Fruit fly (Drosophila melanogaster) whole organism, embryonic: ENCODE measurements around the gene mRpS31.

Experiments used
- Adf1 ChIP-seq: fragments of 200-800 bp; sonication (Bioruptor generic); IDR thresholded peaks from 2 replicates; pipeline ENCODE4 v1.3.6; 2022; ENCODE audit warnings: missing biosample characterization, missing genetic modification characterization
- Atf-2 ChIP-seq: fragments of 200-800 bp; sonication (Bioruptor generic); optimal IDR thresholded peaks from 2 replicates; lab custom pipeline; 2016; ENCODE audit warnings: missing biosample characterization, missing genetic modification characterization
- Atf3 ChIP-seq: fragments of 200-800 bp; sonication (Bioruptor generic); optimal IDR thresholded peaks from 3 replicates; lab custom pipeline; 2016; ENCODE audit warnings: missing biosample characterization, missing genetic modification characterization
- Atf6 ChIP-seq: fragments of 200-800 bp; sonication (Bioruptor generic); IDR thresholded peaks from 2 replicates; pipeline ENCODE4 v1.3.6; 2022; ENCODE audit warnings: missing biosample characterization, missing genetic modification characterization
- B-H2 ChIP-seq: fragments of 200-800 bp; sonication (Bioruptor generic); optimal IDR thresholded peaks from 2 replicates; lab custom pipeline; 2018; ENCODE audit warnings: missing biosample characterization, mild to moderate bottlenecking, missing genetic modification characterization
- CG10267 ChIP-seq: fragments of 200-800 bp; sonication (Bioruptor generic); optimal IDR thresholded peaks from 2 replicates; lab custom pipeline; 2018; ENCODE audit warnings: missing biosample characterization, mild to moderate bottlenecking, missing genetic modification characterization, moderate library complexity
- CG10431 ChIP-seq: fragments of 200-800 bp; sonication (Bioruptor generic); optimal IDR thresholded peaks from 3 replicates; lab custom pipeline; 2018; ENCODE audit warnings: missing biosample characterization, mild to moderate bottlenecking, missing genetic modification characterization
- CG10462 ChIP-seq: fragments of 200-800 bp; sonication (Bioruptor generic); optimal IDR thresholded peaks from 2 replicates; lab custom pipeline; 2016; ENCODE audit warnings: missing biosample characterization, missing genetic modification characterization
- CG12744 ChIP-seq: fragments of 200-800 bp; sonication (Bioruptor generic); optimal IDR thresholded peaks from 2 replicates; lab custom pipeline; 2016; ENCODE audit warnings: missing biosample characterization, missing genetic modification characterization
- CG15514 ChIP-seq: fragments of 200-800 bp; sonication (Bioruptor generic); optimal IDR thresholded peaks from 3 replicates; lab custom pipeline; 2017; ENCODE audit warnings: missing biosample characterization, missing genetic modification characterization, mild to moderate bottlenecking, moderate library complexity, missing genetic modification reagents
- CG17361 ChIP-seq: fragments of 200-800 bp; sonication (Bioruptor generic); IDR thresholded peaks from 3 replicates; pipeline ENCODE4 v1.3.6; 2022; ENCODE audit warnings: missing biosample characterization, missing genetic modification characterization
- CG2116 ChIP-seq: fragments of 200-800 bp; sonication (Bioruptor generic); optimal IDR thresholded peaks from 3 replicates; lab custom pipeline; 2018; ENCODE audit warnings: missing biosample characterization, mild to moderate bottlenecking, missing genetic modification characterization
- CG2202 ChIP-seq: fragments of 200-800 bp; sonication (Bioruptor generic); optimal IDR thresholded peaks from 2 replicates; lab custom pipeline; 2018; ENCODE audit warnings: missing biosample characterization, mild to moderate bottlenecking, missing genetic modification characterization
- CG2889 ChIP-seq: fragments of 200-800 bp; sonication (Bioruptor generic); IDR thresholded peaks from 3 replicates; pipeline ENCODE4 v1.3.6; 2022; ENCODE audit warnings: missing biosample characterization, missing genetic modification characterization
- CG30020 ChIP-seq: fragments of 200-800 bp; optimal IDR thresholded peaks from 2 replicates; lab custom pipeline; 2019; ENCODE audit warnings: missing biosample characterization, mild to moderate bottlenecking, missing genetic modification characterization, moderate library complexity
- CG31365 ChIP-seq: fragments of 200-800 bp; sonication (Bioruptor generic); optimal IDR thresholded peaks from 2 replicates; lab custom pipeline; 2018; ENCODE audit warnings: missing biosample characterization, mild to moderate bottlenecking, missing genetic modification characterization
- CG32767 ChIP-seq: fragments of 200-800 bp; sonication (Bioruptor generic); IDR thresholded peaks from 2 replicates; pipeline ENCODE4 v1.3.6; 2022; ENCODE audit warnings: missing biosample characterization, missing genetic modification characterization
- CG32772 ChIP-seq: fragments of 200-800 bp; sonication (Bioruptor generic); IDR thresholded peaks from 2 replicates; pipeline ENCODE4 v1.3.6; 2022; ENCODE audit warnings: missing biosample characterization, missing genetic modification characterization
- CG6689 ChIP-seq: fragments of 200-800 bp; sonication (Bioruptor generic); IDR thresholded peaks from 2 replicates; pipeline ENCODE4 v1.3.6; 2022; ENCODE audit warnings: missing biosample characterization, missing genetic modification characterization
- CG8944 ChIP-seq: fragments of 200-800 bp; sonication (Bioruptor generic); optimal IDR thresholded peaks from 3 replicates; lab custom pipeline; 2016; ENCODE audit warnings: missing biosample characterization, missing genetic modification characterization
- CG9609 ChIP-seq: fragments of 200-800 bp; sonication (Bioruptor generic); optimal IDR thresholded peaks from 3 replicates; lab custom pipeline; 2016; ENCODE audit warnings: missing biosample characterization, missing genetic modification characterization
- D19B ChIP-seq: fragments of 200-800 bp; sonication (Bioruptor generic); optimal IDR thresholded peaks from 2 replicates; lab custom pipeline; 2017; ENCODE audit warnings: missing biosample characterization, mild to moderate bottlenecking, missing genetic modification characterization
- Deaf1 ChIP-seq: fragments of 200-800 bp; optimal IDR thresholded peaks from 3 replicates; lab custom pipeline; 2019; ENCODE audit warnings: missing biosample characterization, mild to moderate bottlenecking, missing genetic modification characterization, moderate library complexity
- Dref ChIP-seq: fragments of 200-800 bp; sonication (Bioruptor generic); IDR thresholded peaks from 2 replicates; pipeline ENCODE4 v1.3.6; 2022; ENCODE audit warnings: missing biosample characterization, missing genetic modification characterization
- E2f2 ChIP-seq: fragments of 200-800 bp; sonication (Bioruptor generic); IDR thresholded peaks from 2 replicates; pipeline ENCODE4 v1.3.6; 2022; ENCODE audit warnings: missing biosample characterization, missing genetic modification characterization
- Gug ChIP-seq: fragments of 200-800 bp; sonication (Bioruptor generic); IDR thresholded peaks from 4 replicates; pipeline ENCODE4 v1.3.6; 2022; ENCODE audit warnings: missing biosample characterization, missing genetic modification characterization
- NC2β ChIP-seq: fragments of 200-800 bp; sonication (Bioruptor generic); optimal IDR thresholded peaks from 2 replicates; lab custom pipeline; 2016; ENCODE audit warnings: missing biosample characterization, missing genetic modification characterization
- Nf-YA ChIP-seq: fragments of 200-800 bp; sonication (Bioruptor generic); IDR thresholded peaks from 2 replicates; pipeline ENCODE4 v1.3.6; 2022; ENCODE audit warnings: missing biosample characterization, missing genetic modification characterization
- Sry-δ ChIP-seq: fragments of 200-800 bp; sonication (Bioruptor generic); optimal IDR thresholded peaks from 2 replicates; lab custom pipeline; 2016; ENCODE audit warnings: missing biosample characterization, missing genetic modification characterization
- Stat92E ChIP-seq, 3 experiments: fragments of >200 bp in 2 of 3; fragments of 200-800 bp in 1 of 3; sonication (Bioruptor generic) in 1 of 3; optimal IDR thresholded peaks; 2 replicates each; lab custom pipeline; 2017 to 2019; ENCODE audit warnings: missing biosample characterization in 3 of 3, missing genetic modification characterization in 3 of 3, mild to moderate bottlenecking in 1 of 3, moderate library complexity in 1 of 3
- cg ChIP-seq: fragments of 200-800 bp; sonication (Bioruptor generic); optimal IDR thresholded peaks from 3 replicates; lab custom pipeline; 2019; ENCODE audit warnings: missing biosample characterization, mild to moderate bottlenecking, missing genetic modification characterization, moderate library complexity
- crp ChIP-seq, 2 experiments: fragments of 200-800 bp; sonication (Bioruptor generic); optimal IDR thresholded peaks; 2 replicates in 1 of 2; 3 replicates in 1 of 2; lab custom pipeline; 2017; ENCODE audit warnings: missing biosample characterization in 2 of 2, missing genetic modification characterization in 2 of 2, mild to moderate bottlenecking in 1 of 2, moderate library complexity in 1 of 2
- dimm ChIP-seq: fragments of 200-800 bp; sonication (Bioruptor generic); IDR thresholded peaks from 2 replicates; pipeline ENCODE4 v1.3.6; 2022; ENCODE audit warnings: missing biosample characterization, missing genetic modification characterization
- dmrt11E ChIP-seq: fragments of 200-800 bp; sonication (Bioruptor generic); optimal IDR thresholded peaks from 3 replicates; lab custom pipeline; 2018; ENCODE audit warnings: missing biosample characterization, mild to moderate bottlenecking, missing genetic modification characterization, moderate library complexity
- en ChIP-seq: fragments of 200-800 bp; sonication (Bioruptor generic); optimal IDR thresholded peaks from 2 replicates; lab custom pipeline; 2016; ENCODE audit warnings: missing biosample characterization, missing genetic modification characterization
- ewg ChIP-seq: fragments of 200-800 bp; sonication (Bioruptor generic); optimal IDR thresholded peaks from 3 replicates; lab custom pipeline; 2017; ENCODE audit warnings: mild to moderate bottlenecking, missing biosample characterization, missing genetic modification reagents, missing genetic modification characterization
- ftz-f1 ChIP-seq: fragments of 200-800 bp; sonication (Bioruptor generic); optimal IDR thresholded peaks from 2 replicates; lab custom pipeline; 2016; ENCODE audit warnings: missing biosample characterization, missing genetic modification characterization
- gce ChIP-seq: fragments of 200-800 bp; sonication (Bioruptor generic); IDR thresholded peaks from 3 replicates; pipeline ENCODE4 v1.3.6; 2022; ENCODE audit warnings: missing biosample characterization, missing genetic modification characterization
- gcm ChIP-seq: fragments of 200-800 bp; sonication (Bioruptor generic); optimal IDR thresholded peaks from 2 replicates; lab custom pipeline; 2019; ENCODE audit warnings: missing biosample characterization, mild to moderate bottlenecking, missing genetic modification characterization, moderate library complexity
- ham ChIP-seq: fragments of 200-800 bp; sonication (Bioruptor generic); IDR thresholded peaks from 2 replicates; pipeline ENCODE4 v1.3.6; 2022; ENCODE audit warnings: missing biosample characterization, missing genetic modification characterization
- ind ChIP-seq: fragments of 200-800 bp; sonication (Bioruptor generic); optimal IDR thresholded peaks from 3 replicates; lab custom pipeline; 2016; ENCODE audit warnings: missing biosample characterization, missing genetic modification characterization
- nmo ChIP-seq: fragments of 200-800 bp; sonication (Bioruptor generic); optimal IDR thresholded peaks from 2 replicates; lab custom pipeline; 2018; ENCODE audit warnings: missing biosample characterization, mild to moderate bottlenecking, missing genetic modification characterization, moderate library complexity
- oc ChIP-seq: fragments of 200-800 bp; sonication (Bioruptor generic); optimal IDR thresholded peaks from 2 replicates; lab custom pipeline; 2018; ENCODE audit warnings: missing biosample characterization, mild to moderate bottlenecking, missing genetic modification characterization, moderate library complexity
- pros ChIP-seq: fragments of 200-800 bp; sonication (Bioruptor generic); optimal IDR thresholded peaks from 3 replicates; lab custom pipeline; 2019; ENCODE audit warnings: missing biosample characterization, mild to moderate bottlenecking, missing genetic modification characterization, moderate library complexity
- pzg ChIP-seq: fragments of 200-800 bp; sonication (Bioruptor generic); optimal IDR thresholded peaks from 3 replicates; lab custom pipeline; 2018; ENCODE audit warnings: missing biosample characterization, mild to moderate bottlenecking, missing genetic modification characterization, moderate library complexity
- scrt ChIP-seq: fragments of 200-800 bp; sonication (Bioruptor generic); optimal IDR thresholded peaks from 2 replicates; lab custom pipeline; 2018; ENCODE audit warnings: missing biosample characterization, mild to moderate bottlenecking, missing genetic modification characterization, moderate library complexity
- trem ChIP-seq: fragments of 200-800 bp; optimal IDR thresholded peaks from 3 replicates; lab custom pipeline; 2019; ENCODE audit warnings: missing biosample characterization, mild to moderate bottlenecking, missing genetic modification characterization, moderate library complexity
- vfl ChIP-seq: fragments of 200-800 bp; sonication (Bioruptor generic); optimal IDR thresholded peaks from 2 replicates; lab custom pipeline; 2016; ENCODE audit warnings: missing biosample characterization, missing genetic modification characterization
- vvl ChIP-seq: fragments of 200-800 bp; sonication (Bioruptor generic); IDR thresholded peaks from 2 replicates; pipeline ENCODE4 v1.3.6; 2022; ENCODE audit warnings: missing biosample characterization, missing genetic modification characterization
- zen2 ChIP-seq: fragments of 200-800 bp; sonication (Bioruptor generic); IDR thresholded peaks from 3 replicates; pipeline ENCODE4 v1.3.6; 2022; ENCODE audit warnings: missing biosample characterization, missing genetic modification characterization; ENCODE audit not compliant: partially characterized antibody

The mRpS31 gene

DNA sequence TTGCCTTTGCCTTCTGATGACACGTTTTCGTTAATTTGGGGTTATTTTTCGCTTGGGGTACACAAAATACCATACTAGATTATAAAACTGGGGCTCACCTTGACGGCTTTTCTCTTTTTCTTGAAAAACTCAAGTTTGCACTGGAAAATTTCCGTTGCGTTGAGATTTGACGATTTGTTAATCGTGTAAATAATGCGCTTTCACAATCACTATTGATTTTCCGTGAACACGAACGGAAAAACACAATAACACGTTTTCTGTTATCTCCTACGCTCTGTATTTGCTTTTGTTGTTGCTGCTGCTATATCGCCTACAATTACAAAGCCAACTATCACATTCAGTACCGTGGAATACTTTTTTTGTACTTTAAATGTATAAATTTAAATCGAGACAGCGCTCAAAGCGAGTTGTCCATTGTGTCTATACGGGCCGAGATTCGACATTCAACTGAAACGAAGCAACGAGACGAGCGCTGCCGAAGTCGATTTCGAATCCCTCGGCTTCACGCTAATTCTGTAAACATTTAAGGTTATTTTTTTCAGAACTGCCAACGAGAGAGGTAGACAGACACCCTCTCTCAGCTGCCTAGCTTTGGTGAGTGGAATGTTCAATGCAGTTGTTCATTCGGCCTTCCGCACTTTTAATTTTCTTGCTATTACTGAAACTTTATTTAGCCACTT, 41.5 kb downstream of the mRpS31 start (continued):
- TF ChIP-seq vfl (GFP tag; lab: Kevin White, UChicago) (no peak), CG10462 (GFP tag; lab: Kevin White, UChicago) (no peak), NC2β (GFP tag; lab: Kevin White, UChicago) (peak; percentile 14), dimm (GFP tag; lab: Robert Waterston, UW) (no peak), Adf1 (GFP tag; lab: Robert Waterston, UW) (no peak), CG15514 (GFP tag; lab: Kevin White, UChicago) (no peak), dmrt11E (no peak), Atf6 (GFP tag; lab: Robert Waterston, UW) (no peak; the same call in 1 of the 2 replicates), gcm (GFP tag; lab: Kevin White, UChicago) (no peak), gce (peak; percentile 66; the same call in 1 of the 3 replicates), pzg (GFP tag; lab: Kevin White, UChicago) (no peak), ftz-f1 (peak; percentile 75), nmo (GFP tag; lab: Kevin White, UChicago) (peak; percentile 4), Dref (GFP tag; lab: Robert Waterston, UW) (no peak), B-H2 (GFP tag; lab: Kevin White, UChicago) (peak; percentile 76), en (GFP tag; lab: Kevin White, UChicago) (no peak), CG2116 (no peak), vvl (no peak; the same call in 1 of the 2 replicates), CG2889 (GFP tag; lab: Robert Waterston, UW) (no peak), E2f2 (GFP tag; lab: Robert Waterston, UW) (no peak), Atf-2 (no peak), Sry-δ (GFP tag; lab: Kevin White, UChicago) (no peak), scrt (peak; percentile 8), oc (tag; lab: Kevin White, UChicago) (peak; percentile 81), ewg (GFP tag; lab: Kevin White, UChicago) (no peak), trem (tag; lab: Kevin White, UChicago) (no peak), Gug (GFP tag; lab: Robert Waterston, UW) (no peak), CG6689 (no peak), zen2 (GFP tag; lab: Robert Waterston, UW) (no peak), Deaf1 (tag; lab: Kevin White, UChicago) (peak; percentile 100), ham (no peak), CG10267 (tag; lab: Kevin White, UChicago) (peak; percentile 4), CG17361 (GFP tag; lab: Robert Waterston, UW) (peak; percentile 0; the same call in 1 of the 3 replicates), CG30020 (tag; lab: Kevin White, UChicago) (no peak), CG12744 (GFP tag; lab: Kevin White, UChicago) (no peak), crp (GFP tag; optimal IDR thresholded peaks at IDR 0.05; lab: Kevin White, UChicago) (no peak), CG8944 (GFP tag; lab: Kevin White, UChicago) (no peak), Nf-YA (no peak), Stat92E (GFP tag; optimal IDR thresholded peaks at IDR 0.05; lab: Kevin White, UChicago) (peak in 1 of 3 experiments; percentile 86), CG2202 (no peak), CG10431 (peak; percentile 47), CG31365 (tag; lab: Kevin White, UChicago) (peak; percentile 36), CG32772 (peak; percentile 6; the same call in 1 of the 2 replicates), Atf3 (GFP tag; lab: Kevin White, UChicago) (no peak), CG9609 (GFP tag; lab: Kevin White, UChicago) (no peak), pros (peak; percentile 26), D19B (GFP tag; lab: Kevin White, UChicago) (no peak), CG32767 (GFP tag; lab: Robert Waterston, UW) (no peak), cg (GFP tag; lab: Kevin White, UChicago) (peak; percentile 53), ind (GFP tag; lab: Kevin White, UChicago) (no peak)
